Worm (Caenorhabditis elegans) whole organism, dauer: Measurements from ENCODE around the gene cyp-33C4.

ENCODE experiments used
- unc-62 ChIP-seq: sonication (generic microtip); optimal IDR thresholded peaks from 2 replicates; lab custom pipeline; 2017; ENCODE audit warnings: missing biosample characterization, missing genetic modification reagents, missing genetic modification characterization

Gene cyp-33C4

DNA sequence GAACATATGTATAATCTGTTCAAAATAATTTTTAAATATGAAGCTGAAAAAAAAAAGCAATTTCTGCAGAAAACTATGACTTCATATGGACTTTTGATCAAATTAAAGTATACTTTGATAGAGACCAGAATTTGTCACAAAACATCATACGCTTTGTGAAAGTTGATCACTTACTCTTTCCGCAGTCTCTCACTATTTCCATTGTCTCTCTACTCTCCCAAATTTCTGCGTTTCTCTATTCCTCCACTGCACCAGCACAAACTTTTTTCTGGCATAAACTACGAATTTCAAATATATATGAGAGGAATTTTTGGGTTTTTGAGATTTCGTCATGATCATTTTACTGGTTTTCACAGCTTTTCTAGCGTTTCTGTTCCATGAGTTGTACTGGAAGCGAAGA lies at the start of gene cyp-33C4:
TSS of gene cyp-33C4 (plus strand) at position 293 of the 400 bp plus-strand sequence.
- TF ChIP-seq unc-62 (GFP tag; lab: Kevin White, UChicago) = no peak

DNA sequence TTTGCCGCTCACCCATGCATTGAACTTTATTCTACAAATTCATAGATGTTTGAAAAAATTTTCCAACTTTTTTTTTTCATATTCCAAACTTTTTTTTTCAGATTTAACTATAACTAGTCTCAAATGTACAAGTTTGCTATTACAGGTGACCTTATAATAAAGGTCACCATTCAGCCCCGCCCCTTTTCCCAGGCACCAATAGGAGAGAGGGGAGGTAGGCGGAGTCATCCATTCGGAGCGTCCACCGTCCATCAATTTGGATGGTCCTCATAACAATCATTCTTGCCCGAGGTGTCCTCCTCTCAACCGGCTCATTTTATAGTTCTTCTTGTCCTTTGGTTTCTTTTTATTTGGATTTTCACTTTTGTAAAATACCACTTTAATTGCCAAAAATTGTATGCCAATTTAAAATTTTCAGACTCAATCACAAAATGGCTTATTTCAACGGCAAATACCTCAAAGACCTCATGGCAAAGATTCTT lies 48.0 kb upstream of the cyp-33C4 start, which contains the start of gene Y5H2B.3:
TSS of gene Y5H2B.3 (plus strand) at position 432 of the 482 bp plus-strand sequence.
- TF ChIP-seq unc-62 (GFP tag; lab: Kevin White, UChicago) = no peak

DNA sequence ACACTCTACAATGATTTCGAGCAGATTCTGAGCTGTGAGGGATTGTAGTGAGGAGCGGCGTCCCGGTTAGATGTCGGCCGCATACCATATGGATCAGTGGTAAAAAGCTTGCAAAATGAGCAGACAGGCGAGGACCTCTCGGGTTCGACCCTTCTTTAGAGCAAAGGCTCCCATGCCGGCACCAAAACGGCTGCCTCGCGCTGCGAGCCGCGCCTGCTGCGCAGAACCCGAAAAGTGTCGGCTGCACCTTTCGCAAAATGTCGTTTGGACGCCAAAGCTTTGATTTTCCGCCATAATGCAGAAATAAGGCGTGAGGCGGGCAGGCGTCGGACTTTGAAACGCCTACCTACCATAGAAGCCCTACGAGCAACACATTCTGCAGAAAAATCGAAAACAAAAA lies 45.6 kb upstream of the cyp-33C4 start:
- TF ChIP-seq unc-62 (GFP tag; lab: Kevin White, UChicago) = no peak

DNA sequence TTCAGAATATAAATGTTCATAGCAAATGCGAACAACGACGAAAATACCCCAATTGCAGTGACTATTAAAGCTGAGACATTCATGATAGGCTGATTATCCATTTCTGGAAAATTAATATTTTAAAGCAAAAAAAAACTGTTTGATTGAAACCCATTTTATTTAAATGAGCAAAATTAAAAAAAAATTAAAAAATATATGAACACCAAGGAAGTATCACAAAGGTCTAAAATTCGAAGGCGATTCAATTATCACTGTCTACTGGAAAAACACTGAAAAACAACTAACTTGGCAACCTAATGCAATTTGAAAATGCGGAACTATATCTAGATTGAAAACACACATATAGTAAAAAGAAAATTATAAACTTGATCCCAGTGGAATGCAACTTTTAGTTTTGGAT lies 44.8 kb upstream of the cyp-33C4 start, which contains the start of gene srbc-42:
TSS of gene srbc-42 (minus strand) at position 101 of the 400 bp plus-strand sequence.
- TF ChIP-seq unc-62 (GFP tag; lab: Kevin White, UChicago) = no peak

DNA sequence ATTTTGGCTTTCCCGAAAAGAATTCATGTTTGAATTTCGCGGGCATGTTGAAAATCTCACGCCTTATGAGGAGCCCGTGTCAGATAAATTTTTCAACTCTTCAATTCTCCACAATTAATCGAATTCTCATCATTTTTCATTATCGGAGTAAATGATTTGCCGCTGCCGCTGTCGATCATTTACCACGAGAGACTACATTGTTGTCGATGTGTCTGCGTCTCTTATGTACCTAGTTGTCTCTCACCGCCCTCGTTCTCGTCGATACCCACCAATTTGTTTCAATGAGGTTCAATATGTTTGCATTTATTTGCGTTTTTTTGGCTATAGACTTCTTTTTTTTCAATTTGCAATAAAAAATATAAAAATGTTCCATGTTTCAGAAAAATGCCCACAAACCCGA lies 43.8 kb upstream of the cyp-33C4 start, which contains the start of gene nhr-13:
TSS of gene nhr-13 (plus strand) at position 369 of the 400 bp plus-strand sequence.
- no peak for TF ChIP-seq unc-62 (GFP tag; lab: Kevin White, UChicago)

DNA sequence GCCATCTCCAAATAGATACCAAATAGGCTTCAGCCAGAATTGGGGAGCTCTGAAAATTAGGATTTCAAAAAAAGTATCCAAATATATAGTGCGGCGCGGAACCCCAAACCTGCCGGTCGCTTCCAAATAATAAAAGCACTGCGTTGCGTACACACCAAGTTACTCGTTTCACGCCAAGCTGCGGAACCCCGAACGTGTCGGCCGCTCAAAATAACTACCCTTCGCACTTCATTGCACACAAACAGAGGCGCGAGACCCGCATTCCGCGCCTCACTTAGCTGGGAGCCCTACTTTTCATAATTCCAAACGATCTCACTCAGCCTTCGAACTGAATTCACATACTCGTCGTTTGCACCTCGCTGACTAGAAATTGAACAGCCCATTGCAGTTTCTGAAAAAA lies 36.3 kb upstream of the cyp-33C4 start:
- TF ChIP-seq unc-62 (GFP tag; lab: Kevin White, UChicago) = no peak

DNA sequence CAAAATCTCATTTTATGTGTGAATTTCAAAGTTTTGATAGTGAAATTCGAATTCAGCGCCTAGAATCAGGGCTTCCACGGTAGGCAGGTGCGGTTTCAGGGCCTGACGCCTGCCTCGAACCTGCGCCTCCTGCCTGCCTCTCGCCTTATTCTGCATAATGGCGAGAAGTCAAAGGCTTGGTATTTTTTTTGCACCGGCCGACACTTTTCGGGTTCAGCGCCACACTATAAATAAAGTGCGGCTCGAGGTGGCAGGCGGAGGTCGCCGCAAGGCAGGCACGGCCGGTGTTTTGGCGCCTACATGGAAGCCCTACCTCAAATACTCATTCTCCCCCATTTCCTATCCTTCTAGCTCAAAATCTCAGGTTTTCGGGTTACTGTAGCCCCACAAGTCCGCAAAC lies 35.5 kb upstream of the cyp-33C4 start:
- no peak for TF ChIP-seq unc-62 (GFP tag; lab: Kevin White, UChicago)

DNA sequence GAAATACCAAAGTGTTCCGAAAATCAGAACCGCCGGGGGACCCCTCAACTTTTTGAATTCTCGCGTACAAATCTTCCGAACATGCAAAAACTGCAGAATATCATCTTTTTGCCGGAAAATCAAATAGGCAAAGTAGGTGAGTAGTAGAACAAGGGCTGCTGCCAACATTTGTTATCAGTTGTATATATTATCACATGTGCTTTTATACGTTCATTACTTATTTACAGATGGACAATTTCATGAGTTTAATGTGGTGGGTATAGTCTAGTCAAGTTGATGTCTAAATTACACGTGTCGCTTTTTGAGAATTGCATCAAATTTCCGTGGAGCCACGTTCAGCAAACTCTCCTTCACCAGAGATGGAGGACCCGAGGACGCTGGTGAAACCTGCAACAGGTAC lies 34.7 kb upstream of the cyp-33C4 start, which contains the start of gene cyp-32B1:
TSS of gene cyp-32B1 (minus strand) at position 176 of the 400 bp plus-strand sequence.
- no peak for TF ChIP-seq unc-62 (GFP tag; lab: Kevin White, UChicago)

DNA sequence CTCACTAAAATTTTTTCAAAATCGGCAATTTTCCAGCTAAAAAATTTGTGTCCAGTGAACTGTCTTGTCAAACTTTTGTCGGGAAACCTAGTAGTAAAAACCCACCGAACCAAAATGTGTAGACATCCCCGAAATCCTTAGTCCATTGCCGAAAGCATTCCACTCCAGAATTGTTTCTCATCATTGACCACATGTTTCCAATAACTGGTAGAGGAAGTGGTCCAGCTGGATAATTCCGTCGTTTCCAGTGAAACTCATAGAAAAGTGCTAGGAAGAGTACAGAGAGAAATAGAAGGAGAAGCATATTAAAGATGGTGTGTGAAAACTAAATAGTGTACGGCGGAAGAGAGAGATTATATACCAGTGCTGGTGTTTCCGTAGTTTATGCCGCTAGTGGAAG lies 31.9 kb upstream of the cyp-33C4 start, which contains the start of gene cyp-33C12:
TSS of gene cyp-33C12 (minus strand) at position 321 of the 400 bp plus-strand sequence.
- TF ChIP-seq unc-62 (GFP tag; lab: Kevin White, UChicago) = no peak

DNA sequence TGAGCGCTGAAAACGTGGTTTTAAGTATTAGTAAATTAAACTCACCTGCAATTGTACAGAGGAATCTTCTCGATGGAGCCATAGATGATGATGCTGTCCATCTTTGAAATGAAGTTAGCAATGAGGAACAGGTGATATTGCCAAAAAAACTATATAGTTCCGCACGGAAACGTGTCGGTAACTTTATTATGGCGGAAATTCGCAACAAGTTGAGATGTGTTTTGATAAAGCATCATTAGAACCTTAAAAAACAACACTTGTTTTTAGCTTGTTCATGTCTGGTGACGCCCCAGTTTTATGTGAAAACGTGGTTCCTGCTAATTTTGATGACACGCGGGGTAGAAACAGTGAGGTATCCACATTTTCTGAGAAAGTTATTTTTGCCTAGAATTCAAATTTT lies 29.8 kb upstream of the cyp-33C4 start, which contains the start of gene srt-40:
TSS of gene srt-40 (minus strand) at position 101 of the 400 bp plus-strand sequence.
- TF ChIP-seq unc-62 (GFP tag; lab: Kevin White, UChicago) = no peak

DNA sequence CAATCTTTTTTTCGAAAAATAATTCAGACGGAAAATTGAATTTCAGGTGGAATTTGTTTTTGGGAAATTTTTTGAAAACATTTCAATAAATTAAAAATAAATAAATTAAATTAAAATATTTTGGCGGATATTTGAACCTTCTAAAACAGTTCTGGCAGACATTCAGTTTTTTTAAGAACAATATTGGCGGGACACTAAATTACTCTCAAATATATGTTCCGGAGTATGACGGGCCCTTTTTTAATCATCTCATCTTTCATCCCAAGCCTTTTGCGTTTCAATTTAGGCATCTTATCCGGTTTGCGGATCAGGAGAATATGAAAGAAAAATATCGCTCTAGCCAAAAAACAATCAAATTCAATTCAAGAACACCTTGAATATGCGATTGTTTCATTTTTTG lies 29.1 kb upstream of the cyp-33C4 start, which contains the start of gene svh-11:
TSS of gene svh-11 (plus strand) at position 301 of the 400 bp plus-strand sequence.
- TF ChIP-seq unc-62 (GFP tag; lab: Kevin White, UChicago) = no peak

DNA sequence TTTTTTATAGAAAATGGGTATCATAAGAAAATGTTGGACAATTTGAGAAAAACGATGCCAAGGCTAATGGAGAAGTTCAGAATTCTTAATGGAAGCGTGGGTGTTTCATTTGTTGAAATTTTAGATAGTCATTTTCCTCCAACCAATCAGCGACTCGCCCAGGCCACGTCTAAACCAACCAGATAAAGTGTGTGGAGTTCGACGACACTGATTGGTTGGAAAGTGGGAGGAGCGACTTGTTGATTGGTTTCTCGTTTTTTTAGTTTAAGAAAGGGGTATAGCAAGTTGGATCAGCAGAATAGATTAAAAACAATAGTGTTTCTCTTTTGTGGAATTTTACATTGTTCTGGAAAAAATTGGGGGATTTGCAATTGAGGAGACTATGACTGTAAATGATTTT lies 28.4 kb upstream of the cyp-33C4 start:
- no peak for TF ChIP-seq unc-62 (GFP tag; lab: Kevin White, UChicago)

DNA sequence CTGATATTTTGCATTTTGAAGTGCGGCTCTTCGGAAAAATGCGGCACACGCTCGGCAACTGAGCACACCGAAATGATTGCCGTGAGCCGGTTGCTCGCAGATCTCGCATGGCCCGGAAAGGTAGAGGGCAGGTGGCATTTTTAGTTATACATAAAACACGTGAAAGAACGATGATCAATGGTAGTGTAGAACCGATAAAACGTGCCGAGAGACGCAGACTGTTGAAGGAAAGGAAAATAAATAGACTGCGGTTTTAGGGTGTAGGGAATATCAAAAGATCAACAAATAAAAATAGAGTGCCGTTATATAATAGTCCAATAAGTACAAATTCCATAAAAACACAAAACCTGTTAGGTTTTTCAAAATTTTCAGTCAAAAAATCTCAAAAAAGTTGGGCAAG lies 24.0 kb upstream of the cyp-33C4 start, which contains the start of gene nhr-133:
TSS of gene nhr-133 (minus strand) at position 183 of the 400 bp plus-strand sequence.
- TF ChIP-seq unc-62 (GFP tag; lab: Kevin White, UChicago) = no peak

DNA sequence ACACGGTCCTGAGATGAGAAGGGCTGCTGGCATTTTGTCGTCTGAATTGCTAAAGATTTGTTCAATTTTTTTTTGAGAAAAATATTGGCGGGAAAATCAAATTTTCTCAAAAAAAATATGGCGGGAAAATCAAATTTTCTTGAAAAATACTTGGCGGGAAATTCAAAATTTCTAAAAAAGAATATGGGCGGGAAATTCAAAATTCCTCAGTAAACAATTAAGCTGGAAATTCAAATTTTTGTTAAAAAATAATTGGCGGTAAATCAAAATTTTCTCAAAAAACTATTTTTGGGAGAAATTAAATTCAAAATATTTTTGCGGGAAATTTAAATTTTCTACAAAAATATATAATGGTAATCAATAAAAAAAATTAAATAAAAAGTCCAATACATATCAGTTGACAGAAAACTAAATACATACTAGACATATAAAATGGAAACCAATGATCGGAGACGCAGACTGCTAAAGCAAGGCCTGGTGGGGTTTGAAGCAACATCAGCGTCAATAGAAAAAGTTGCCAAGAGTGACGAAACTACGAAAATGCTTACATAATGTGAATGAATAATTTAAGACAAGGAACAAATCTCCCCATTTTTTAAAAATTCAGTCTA lies 21.4 kb upstream of the cyp-33C4 start, which contains the start of gene nhr-184:
TSS of gene nhr-184 (minus strand) at position 51 of the 611 bp plus-strand sequence.
- no peak for TF ChIP-seq unc-62 (GFP tag; lab: Kevin White, UChicago)

DNA sequence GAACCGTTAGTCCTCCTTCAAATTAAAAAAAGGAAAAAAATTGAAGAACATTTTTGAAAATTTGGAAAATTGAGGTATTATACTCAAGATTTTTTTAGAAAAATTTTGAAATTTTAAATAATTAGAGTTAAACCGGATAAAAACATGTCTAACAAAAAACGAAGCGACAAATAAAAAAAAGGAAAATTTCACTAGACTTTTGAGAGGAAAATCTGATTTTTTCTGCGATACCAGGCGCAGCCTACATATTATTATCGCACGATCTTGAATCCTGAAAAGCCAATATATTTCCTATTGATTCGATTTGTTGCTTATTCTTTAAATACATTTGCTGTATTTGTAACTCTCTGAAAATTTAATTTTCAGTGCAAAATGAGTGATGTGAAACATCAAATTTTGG lies 20.6 kb upstream of the cyp-33C4 start, which contains the start of gene nstp-8:
TSS of gene nstp-8 (plus strand) at position 301 of the 400 bp plus-strand sequence.
- no peak for TF ChIP-seq unc-62 (GFP tag; lab: Kevin White, UChicago)

DNA sequence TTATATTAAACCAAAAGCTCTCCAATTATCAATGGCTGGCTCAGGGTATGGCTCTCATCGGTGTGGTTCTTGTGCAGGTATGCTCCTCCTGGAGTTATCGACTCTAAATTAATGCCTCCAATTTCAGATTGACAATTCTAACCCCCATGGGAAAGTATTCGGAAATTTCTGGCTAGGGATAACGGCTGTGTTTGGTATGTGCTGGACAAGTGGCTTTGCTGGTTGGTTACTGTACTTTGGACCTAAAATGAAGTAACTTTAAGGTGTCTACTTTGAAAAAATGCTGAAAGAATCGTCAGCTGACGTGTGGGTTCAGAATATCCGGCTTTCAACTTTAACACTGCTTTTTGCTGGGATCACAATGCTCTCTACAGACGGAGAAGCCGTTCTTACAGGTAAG lies 19.0 kb upstream of the cyp-33C4 start:
- TF ChIP-seq unc-62 (GFP tag; lab: Kevin White, UChicago) = no peak
